Worm (Caenorhabditis elegans) whole organism, L2 larva: ENCODE results near the gene sma-10.

Source experiments
- mdl-1 ChIP-seq, 2 experiments: fragments of 150-350 bp in 1 of 2; sonication (generic microtip) in 1 of 2; optimal IDR thresholded peaks; 2 replicates each; lab custom pipeline; 2017; ENCODE audit warnings: missing biosample characterization in 2 of 2, missing genetic modification characterization in 2 of 2
- ztf-4 ChIP-seq: fragments of 150-350 bp; optimal IDR thresholded peaks from 2 replicates; lab custom pipeline; 2014; ENCODE audit warnings: missing biosample characterization, missing genetic modification characterization

ce11 chrIV:303264-303663 lies 29.0 kb downstream of the sma-10 start:
- no peak for TF ChIP-seq ztf-4
- TF ChIP-seq mdl-1 (tag; optimal IDR thresholded peaks at IDR 0.05; lab: Kevin White, UChicago): no peak
